Worm (Caenorhabditis elegans) whole organism, young adult: ENCODE measurements around the gene nhr-80.
"Not testable (repeated sequence)": the region's sequence is repeated elsewhere in the genome, so short reads cannot be mapped to it uniquely, and the experiment has no call there.

Experiments used
- B0261.1 ChIP-seq: sonication (generic microtip); optimal IDR thresholded peaks from 2 replicates; lab custom pipeline; 2016; ENCODE audit warnings: mild to moderate bottlenecking, missing genetic modification characterization, moderate library complexity, missing compliant biosample characterization
- D2030.7 ChIP-seq: fragments of 200-800 bp; sonication (Bioruptor generic); IDR thresholded peaks from 2 replicates; pipeline ENCODE4 v1.3.6; 2022; ENCODE audit warnings: missing genetic modification reagents, missing genetic modification characterization, missing compliant biosample characterization
- F52B5.7 ChIP-seq: sonication (generic microtip); optimal IDR thresholded peaks from 2 replicates; lab custom pipeline; 2016; ENCODE audit warnings: mild to moderate bottlenecking, missing genetic modification characterization, missing compliant biosample characterization
- F57A8.1 ChIP-seq: fragments of 200-800 bp; sonication (Bioruptor generic); optimal IDR thresholded peaks from 2 replicates; lab custom pipeline; 2018; ENCODE audit warnings: mild to moderate bottlenecking, missing genetic modification characterization, moderate library complexity, missing compliant biosample characterization
- T07F8.4 ChIP-seq: sonication (generic microtip); optimal IDR thresholded peaks from 2 replicates; lab custom pipeline; 2016; ENCODE audit warnings: mild to moderate bottlenecking, missing genetic modification characterization, moderate library complexity, missing compliant biosample characterization
- Y53G8AR.9 ChIP-seq: fragments of 200-800 bp; sonication (Bioruptor generic); conservative IDR thresholded peaks from 2 replicates; pipeline ENCODE4 v1.3.6; 2022; ENCODE audit warnings: missing genetic modification reagents, missing genetic modification characterization, missing compliant biosample characterization
- aptf-2 ChIP-seq: fragments of 200-800 bp; sonication (Bioruptor generic); conservative IDR thresholded peaks from 2 replicates; pipeline ENCODE4 v1.3.6; 2022; ENCODE audit warnings: missing genetic modification reagents, missing genetic modification characterization, missing compliant biosample characterization
- attf-3 ChIP-seq: fragments of 200-800 bp; sonication (Bioruptor generic); conservative IDR thresholded peaks from 2 replicates; pipeline ENCODE4 v1.3.6; 2022; ENCODE audit warnings: missing genetic modification reagents, missing genetic modification characterization, missing compliant biosample characterization
- ceh-100 ChIP-seq: fragments of 200-800 bp; sonication (Bioruptor generic); IDR thresholded peaks from 2 replicates; pipeline ENCODE4 v1.3.6; 2022; ENCODE audit warnings: missing genetic modification reagents, missing genetic modification characterization, missing compliant biosample characterization
- chd-7 ChIP-seq: sonication (generic microtip); optimal IDR thresholded peaks from 2 replicates; lab custom pipeline; 2016; ENCODE audit warnings: mild to moderate bottlenecking, missing genetic modification characterization, moderate library complexity, missing compliant biosample characterization
- efl-1 ChIP-seq: fragments of 150-350 bp; optimal IDR thresholded peaks from 2 replicates; lab custom pipeline; 2014; ENCODE audit warnings: missing biosample characterization, missing genetic modification reagents, missing genetic modification characterization
- egrh-3 ChIP-seq: fragments of 200-800 bp; sonication (Bioruptor generic); IDR thresholded peaks from 2 replicates; pipeline ENCODE4 v1.3.6; 2022; ENCODE audit warnings: missing genetic modification reagents, missing genetic modification characterization, missing compliant biosample characterization
- fkh-3 ChIP-seq: sonication (generic microtip); optimal IDR thresholded peaks from 2 replicates; lab custom pipeline; 2016; ENCODE audit warnings: mild to moderate bottlenecking, missing genetic modification characterization, missing compliant biosample characterization
- lag-1 ChIP-seq: fragments of 200-800 bp; sonication (Bioruptor generic); IDR thresholded peaks from 2 replicates; pipeline ENCODE4 v1.3.6; 2022; ENCODE audit warnings: missing genetic modification reagents, missing genetic modification characterization, missing compliant biosample characterization
- lsl-1 ChIP-seq: fragments of 200-800 bp; sonication (Bioruptor generic); optimal IDR thresholded peaks from 2 replicates; lab custom pipeline; 2018; ENCODE audit warnings: mild to moderate bottlenecking, missing genetic modification characterization, moderate library complexity, missing compliant biosample characterization
- lsy-27 ChIP-seq: sonication (generic microtip); optimal IDR thresholded peaks from 2 replicates; lab custom pipeline; 2017; ENCODE audit warnings: missing genetic modification characterization, mild to moderate bottlenecking, missing compliant biosample characterization, antibody characterized with exemption, missing genotype, borderline replicate concordance; ENCODE audit not compliant: insufficient read depth
- madf-6 ChIP-seq: fragments of 200-800 bp; sonication (Bioruptor generic); IDR thresholded peaks from 2 replicates; pipeline ENCODE4 v1.3.6; 2022; ENCODE audit warnings: missing genetic modification reagents, missing genetic modification characterization, missing compliant biosample characterization
- madf-8 ChIP-seq: fragments of 200-800 bp; sonication (Bioruptor generic); conservative IDR thresholded peaks from 2 replicates; pipeline ENCODE4 v1.3.6; 2022; ENCODE audit warnings: missing genetic modification reagents, missing genetic modification characterization, missing compliant biosample characterization
- mcd-1 ChIP-seq: fragments of 200-800 bp; sonication (Bioruptor generic); IDR thresholded peaks from 2 replicates; pipeline ENCODE4 v1.3.6; 2022; ENCODE audit warnings: missing genetic modification reagents, missing genetic modification characterization, missing compliant biosample characterization
- nfya-2 ChIP-seq: fragments of 200-800 bp; sonication (Bioruptor generic); IDR thresholded peaks from 2 replicates; pipeline ENCODE4 v1.3.6; 2022; ENCODE audit warnings: missing genetic modification reagents, missing genetic modification characterization, missing compliant biosample characterization
- nfyb-1 ChIP-seq: fragments of 200-800 bp; sonication (Bioruptor generic); IDR thresholded peaks from 2 replicates; pipeline ENCODE4 v1.3.6; 2022; ENCODE audit warnings: missing genetic modification reagents, missing genetic modification characterization, missing compliant biosample characterization
- nhr-179 ChIP-seq: sonication (generic microtip); optimal IDR thresholded peaks from 2 replicates; lab custom pipeline; 2016; ENCODE audit warnings: mild to moderate bottlenecking, missing genetic modification characterization, missing compliant biosample characterization
- pbrm-1 ChIP-seq: fragments of 200-800 bp; sonication (Bioruptor generic); IDR thresholded peaks from 2 replicates; pipeline ENCODE4 v1.3.6; 2022; ENCODE audit warnings: missing genetic modification reagents, missing genetic modification characterization, missing compliant biosample characterization
- rec-8 ChIP-seq, 2 experiments: sonication (generic microtip); optimal IDR thresholded peaks; 2 replicates each; lab custom pipeline; 2016; ENCODE audit warnings: mild to moderate bottlenecking in 2 of 2, missing genetic modification characterization in 2 of 2, missing genetic modification reagents in 2 of 2, missing genotype in 2 of 2, missing biosample characterization in 1 of 2, missing compliant biosample characterization in 1 of 2, moderate library complexity in 1 of 2
- rpc-1 ChIP-seq, 2 experiments: fragments of 150-350 bp in 1 of 2; sonication (generic microtip) in 1 of 2; optimal IDR thresholded peaks; 2 replicates each; lab custom pipeline; 2014 to 2018; ENCODE audit warnings: missing biosample characterization in 1 of 2, missing genetic modification characterization in 1 of 2, missing genetic modification reagents in 1 of 2, missing genotype in 1 of 2
- snpc-4 ChIP-seq, 5 experiments: fragments of 150-350 bp in 1 of 5; sonication (generic microtip) in 4 of 5; optimal IDR thresholded peaks; 2 replicates each; lab custom pipeline; 2014 to 2018; ENCODE audit warnings: missing genetic modification characterization in 5 of 5, missing biosample characterization in 3 of 5, antibody characterized with exemption in 2 of 5, mild to moderate bottlenecking in 2 of 5, missing compliant biosample characterization in 2 of 5, missing genotype in 2 of 5, moderate library complexity in 2 of 5, missing genetic modification reagents in 1 of 5
- somi-1 ChIP-seq: fragments of 200-800 bp; sonication (Bioruptor generic); optimal IDR thresholded peaks from 2 replicates; lab custom pipeline; 2018; ENCODE audit warnings: mild to moderate bottlenecking, missing genetic modification characterization, missing compliant biosample characterization
- tbp1 ChIP-seq: fragments of 200-800 bp; sonication (Bioruptor generic); optimal IDR thresholded peaks from 2 replicates; lab custom pipeline; 2018; ENCODE audit warnings: mild to moderate bottlenecking, missing genetic modification characterization, missing compliant biosample characterization
- zfh-2 ChIP-seq: fragments of 200-800 bp; sonication (Bioruptor generic); conservative IDR thresholded peaks from 2 replicates; pipeline ENCODE4 v1.3.6; 2022; ENCODE audit warnings: missing genetic modification reagents, missing genetic modification characterization, missing compliant biosample characterization

The nhr-80 gene

ce11 chrIII:62383-62873, 47.8 kb upstream of the nhr-80 start (continued):
- no peak for TF ChIP-seq lag-1
- TF ChIP-seq madf-8 (GFP tag; lab: Robert Waterston, UW), result no peak
- no peak for TF ChIP-seq F57A8.1 (GFP tag; lab: Kevin White, UChicago)
- TF ChIP-seq aptf-2 (GFP tag; lab: Robert Waterston, UW), result no peak
- TF ChIP-seq somi-1, result no peak
- TF ChIP-seq fkh-3, result no peak
- no peak for TF ChIP-seq T07F8.4 (tag; lab: Kevin White, UChicago)
- no peak for TF ChIP-seq lsy-27 (tag; lab: Kevin White, UChicago)

DNA sequence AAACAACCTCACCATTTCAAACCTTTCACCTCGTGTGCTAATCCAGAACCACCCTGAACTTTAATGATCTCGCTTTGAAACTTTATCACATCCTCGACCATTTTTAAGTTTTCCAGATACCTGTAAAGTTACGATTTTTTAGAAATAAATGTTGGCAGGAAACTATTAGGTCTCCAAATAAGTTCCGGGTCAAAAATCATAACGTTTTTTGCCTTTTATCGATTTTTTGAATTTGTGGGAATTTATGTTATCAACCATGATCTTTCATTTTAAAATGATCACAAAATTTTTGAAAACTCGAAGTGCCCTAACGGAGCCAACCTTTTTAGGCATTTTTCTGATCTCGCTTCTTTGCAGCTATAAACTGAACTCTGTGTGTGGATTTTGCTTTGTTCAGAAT, 46.4 kb upstream of the nhr-80 start, which contains the start of gene btb-5:
TSS of gene btb-5 (minus strand) at position 101 of the 400 bp plus-strand sequence.
- TF ChIP-seq Y53G8AR.9, result no peak
- TF ChIP-seq nfya-2 (GFP tag; lab: Robert Waterston, UW), result no peak
- TF ChIP-seq lsl-1 (GFP tag; lab: Kevin White, UChicago), result no peak
- no peak for TF ChIP-seq ceh-100 (GFP tag; lab: Robert Waterston, UW)
- no peak for TF ChIP-seq efl-1
- TF ChIP-seq, all 124 proteins: peak for 0

ce11 chrIII:58723-59122, 44.1 kb upstream of the nhr-80 start:
- TF ChIP-seq rpc-1 (optimal IDR thresholded peaks at IDR 0.05; lab: Kevin White, UChicago), result not testable (repeated sequence)
- peak; percentile 32 for TF ChIP-seq rpc-1 (tag; optimal IDR thresholded peaks at IDR 0.05; lab: Kevin White, UChicago)
- 0 out of 2 replicates have a peak, but pooled peaks have one; percentile 15 for TF ChIP-seq madf-6
- peak; percentile 33; the same call in 1 of the 2 replicates for TF ChIP-seq nfyb-1 (GFP tag; lab: Robert Waterston, UW)
- peak; percentile 35 for TF ChIP-seq B0261.1
- TF ChIP-seq D2030.7, result peak; percentile 50
- peak; percentile 75 for TF ChIP-seq tbp1 (GFP tag; lab: Kevin White, UChicago)

DNA sequence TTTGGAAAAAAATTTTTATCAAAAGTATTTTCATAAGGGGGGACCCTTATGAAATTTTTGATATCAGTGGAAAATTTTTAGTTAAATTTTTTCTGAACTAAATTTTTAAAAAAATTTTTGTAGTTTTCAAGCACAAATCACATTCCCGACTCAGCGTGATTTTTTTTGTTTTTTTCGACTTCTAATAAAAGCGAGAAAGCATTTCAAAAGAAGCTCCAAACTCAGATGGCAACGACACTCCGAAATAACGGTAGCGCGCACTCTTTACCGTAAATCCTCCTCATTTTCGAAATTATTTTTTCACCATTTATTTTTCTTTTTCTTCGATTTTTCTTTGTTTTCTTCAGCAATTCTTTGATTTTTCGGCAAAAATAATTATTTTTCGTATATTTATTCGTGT, 42.6 kb upstream of the nhr-80 start:
- TF ChIP-seq attf-3 (GFP tag; lab: Robert Waterston, UW), result peak; percentile 52; the same call in 1 of the 2 replicates
- TF ChIP-seq, all 124 proteins: peak for 1; not testable (repeated sequence) for 123

ce11 chrIII:53696-54095, 39.0 kb upstream of the nhr-80 start:
- no peak for TF ChIP-seq nhr-179 (tag; lab: Kevin White, UChicago)
- TF ChIP-seq D2030.7, result 0 out of 2 replicates have a peak, but pooled peaks have one; percentile 42
- peak; percentile 46 for TF ChIP-seq zfh-2 (GFP tag; lab: Robert Waterston, UW)
- peak; percentile 31; the same call in 1 of the 2 replicates for TF ChIP-seq mcd-1 (GFP tag; lab: Robert Waterston, UW)
- no peak for TF ChIP-seq snpc-4 (GFP tag; optimal IDR thresholded peaks at IDR 0.05; lab: Kevin White, UChicago)
- no peak for TF ChIP-seq snpc-4 (tag; optimal IDR thresholded peaks at IDR 0.05; lab: Kevin White, UChicago)
- TF ChIP-seq egrh-3 (GFP tag; lab: Robert Waterston, UW), result peak; percentile 30; the same call in 1 of the 2 replicates

DNA sequence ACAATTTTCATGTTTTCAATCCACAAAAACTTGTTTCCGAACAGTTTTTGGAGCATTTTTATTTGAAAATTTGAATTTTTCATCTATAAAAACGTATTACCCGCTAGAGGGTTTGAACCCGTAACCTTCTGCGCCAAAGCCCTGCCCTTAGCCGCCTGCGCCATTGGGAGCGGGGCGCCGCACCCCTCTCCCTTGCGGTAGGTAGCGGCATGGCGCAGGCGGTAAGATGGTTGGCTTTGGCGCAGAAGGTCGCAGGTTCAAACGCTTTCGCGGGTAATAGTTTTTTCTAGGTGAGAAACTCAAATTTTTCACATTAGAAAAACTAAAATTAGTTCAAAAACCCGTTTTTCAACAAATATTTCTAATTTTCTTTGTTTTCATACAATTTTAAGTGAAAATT, 37.0 kb upstream of the nhr-80 start:
- 0 out of 2 replicates have a peak, but pooled peaks have one; percentile 35 for TF ChIP-seq D2030.7
- TF ChIP-seq F52B5.7 (tag; lab: Kevin White, UChicago), result no peak
- TF ChIP-seq pbrm-1 (GFP tag; lab: Robert Waterston, UW), result 0 out of 2 replicates have a peak, but pooled peaks have one; percentile 8
- no peak for TF ChIP-seq rec-8 (tag; optimal IDR thresholded peaks at IDR 0.05; lab: Kevin White, UChicago)
- TF ChIP-seq egrh-3 (GFP tag; lab: Robert Waterston, UW), result peak; percentile 29; the same call in 1 of the 2 replicates
- TF ChIP-seq lag-1, result no peak
- peak; percentile 73 for TF ChIP-seq zfh-2 (GFP tag; lab: Robert Waterston, UW)
- TF ChIP-seq chd-7 (tag; lab: Kevin White, UChicago), result no peak
